Fruit fly (Drosophila melanogaster): Measurements from ENCODE around the gene Rsod.

- TF ChIP-seq ovo (GFP tag; optimal IDR thresholded peaks at IDR 0.05): no peak
- no peak for TF ChIP-seq tj (GFP tag; optimal IDR thresholded peaks at IDR 0.05)
- TF ChIP-seq pad (GFP tag; optimal IDR thresholded peaks at IDR 0.05): no peak
- no peak for TF ChIP-seq kay (GFP tag; ENCODE audit: borderline replicate concordance)
- TF ChIP-seq CG1620 (GFP tag; optimal IDR thresholded peaks at IDR 0.05): no peak
- TF ChIP-seq Hr96 (GFP tag; optimal IDR thresholded peaks at IDR 0.05): no peak
- no peak for TF ChIP-seq CG7045 (GFP tag; optimal IDR thresholded peaks at IDR 0.05)
- no peak for TF ChIP-seq CG33017 (tag; optimal IDR thresholded peaks at IDR 0.05)
- TF ChIP-seq Mnt (GFP tag; optimal IDR thresholded peaks at IDR 0.05): no peak
- TF ChIP-seq bab1 (GFP tag; optimal IDR thresholded peaks at IDR 0.05): no peak
- TF ChIP-seq Clk (GFP tag; optimal IDR thresholded peaks at IDR 0.05): no peak
- no peak for TF ChIP-seq cnc (optimal IDR thresholded peaks at IDR 0.05)
- no peak for TF ChIP-seq CG14711 (tag; optimal IDR thresholded peaks at IDR 0.05)
- no peak for TF ChIP-seq Crg-1 (GFP tag; optimal IDR thresholded peaks at IDR 0.05)
Measured at dm6 chr3R:30210560-30210959, 39.6 kb upstream of the Rsod start, which contains the start of gene CecA1.

Data from whole organism, adult.